Worm (Caenorhabditis elegans) whole organism, L4/young adult: ENCODE results near the gene dpy-9.

Source experiments
- W03F9.2 ChIP-seq: fragments of 150-350 bp; optimal IDR thresholded peaks from 2 replicates; lab custom pipeline; 2014; ENCODE audit warnings: missing biosample characterization, missing genetic modification characterization
- dao-5 ChIP-seq: sonication (generic microtip); optimal IDR thresholded peaks from 2 replicates; lab custom pipeline; 2016; ENCODE audit warnings: missing genotype, missing genetic modification characterization, moderate library complexity, missing compliant biosample characterization
- him-1 ChIP-seq: sonication (generic microtip); optimal IDR thresholded peaks from 2 replicates; lab custom pipeline; 2016; ENCODE audit warnings: missing genotype, missing genetic modification reagents, missing genetic modification characterization, missing compliant biosample characterization

DNA sequence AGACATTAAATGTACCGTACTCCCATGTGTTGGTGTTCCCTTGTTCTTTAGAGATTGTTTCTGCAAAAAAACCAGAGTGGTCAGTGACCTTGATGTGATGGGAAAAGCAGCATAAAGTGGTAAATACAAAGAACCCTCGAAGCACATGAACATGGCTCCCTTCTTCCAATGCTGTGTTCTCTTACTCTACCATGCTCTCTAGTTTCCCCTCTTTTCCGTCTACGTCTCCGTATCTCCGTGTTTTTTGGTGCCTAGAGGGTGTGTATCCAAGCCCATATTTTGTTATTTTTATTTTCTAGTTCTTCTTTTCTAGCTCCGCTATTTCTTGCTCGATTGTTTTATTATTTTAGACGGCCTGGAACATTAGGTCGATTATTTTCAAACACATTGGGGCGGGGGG, 47.6 kb upstream of the dpy-9 start:
- no peak for TF ChIP-seq W03F9.2 (tag; lab: Kevin White, UChicago)
- no peak for TF ChIP-seq him-1
- no peak for TF ChIP-seq dao-5 (tag; lab: Kevin White, UChicago)
